Worm (Caenorhabditis elegans) whole organism, L2 larva: ENCODE results near the gene F44F4.9.

ENCODE experiments used
- R02D3.7 ChIP-seq: fragments of 150-350 bp; optimal IDR thresholded peaks from 2 replicates; lab custom pipeline; 2014; ENCODE audit warnings: missing biosample characterization, missing genetic modification characterization
- ama-1 ChIP-seq: fragments of 150-350 bp; optimal IDR thresholded peaks from 2 replicates; lab custom pipeline; 2018; ENCODE audit warnings: inconsistent platforms
- blmp-1 ChIP-seq: sonication (generic microtip); optimal IDR thresholded peaks from 2 replicates; lab custom pipeline; 2017; ENCODE audit warnings: missing genetic modification characterization, mild to moderate bottlenecking, missing compliant biosample characterization, antibody characterized with exemption, moderate library complexity; ENCODE audit not compliant: insufficient read depth
- ceh-16 ChIP-seq: fragments of 150-350 bp; optimal IDR thresholded peaks from 2 replicates; lab custom pipeline; 2014; ENCODE audit warnings: missing biosample characterization, missing genetic modification characterization
- ceh-82 ChIP-seq: fragments of 150-350 bp; optimal IDR thresholded peaks from 2 replicates; lab custom pipeline; 2014; ENCODE audit warnings: missing biosample characterization, missing genetic modification characterization
- crh-2 ChIP-seq: sonication (generic microtip); optimal IDR thresholded peaks from 2 replicates; lab custom pipeline; 2017; ENCODE audit warnings: missing biosample characterization, missing genetic modification characterization
- dmd-4 ChIP-seq: sonication (generic microtip); optimal IDR thresholded peaks from 2 replicates; lab custom pipeline; 2017; ENCODE audit warnings: missing biosample characterization, missing genetic modification characterization
- egl-27 ChIP-seq: sonication (generic microtip); optimal IDR thresholded peaks from 3 replicates; lab custom pipeline; 2017; ENCODE audit warnings: missing biosample characterization, missing genetic modification reagents, missing genetic modification characterization
- elt-1 ChIP-seq: fragments of 150-350 bp; optimal IDR thresholded peaks from 2 replicates; lab custom pipeline; 2014; ENCODE audit warnings: missing biosample characterization, missing genetic modification characterization
- elt-3 ChIP-seq: sonication (generic microtip); optimal IDR thresholded peaks from 2 replicates; lab custom pipeline; 2017; ENCODE audit warnings: missing biosample characterization, missing genetic modification characterization
- fos-1 ChIP-seq: fragments of 150-350 bp; optimal IDR thresholded peaks from 2 replicates; lab custom pipeline; 2014; ENCODE audit warnings: missing biosample characterization, missing genetic modification characterization
- gmeb-1 ChIP-seq: fragments of 150-350 bp; optimal IDR thresholded peaks from 2 replicates; lab custom pipeline; 2014; ENCODE audit warnings: missing biosample characterization, missing genetic modification characterization
- lin-39 ChIP-seq: fragments of 150-350 bp; optimal IDR thresholded peaks from 2 replicates; lab custom pipeline; 2014; ENCODE audit warnings: missing biosample characterization, missing genetic modification reagents, missing genetic modification characterization
- lsy-2 ChIP-seq, 2 experiments: fragments of 150-350 bp in 1 of 2; sonication (generic microtip) in 1 of 2; optimal IDR thresholded peaks; 2 replicates each; lab custom pipeline; 2014 to 2017; ENCODE audit warnings: missing biosample characterization in 2 of 2, missing genetic modification characterization in 2 of 2
- mdl-1 ChIP-seq, 2 experiments: fragments of 150-350 bp in 1 of 2; sonication (generic microtip) in 1 of 2; optimal IDR thresholded peaks; 2 replicates each; lab custom pipeline; 2017; ENCODE audit warnings: missing biosample characterization in 2 of 2, missing genetic modification characterization in 2 of 2
- nhr-10 ChIP-seq: sonication (generic microtip); optimal IDR thresholded peaks from 2 replicates; lab custom pipeline; 2017; ENCODE audit warnings: missing biosample characterization, missing genetic modification characterization
- nhr-11 ChIP-seq: fragments of 150-350 bp; optimal IDR thresholded peaks from 2 replicates; lab custom pipeline; 2014; ENCODE audit warnings: missing biosample characterization, missing genetic modification characterization
- nhr-12 ChIP-seq: fragments of 150-350 bp; optimal IDR thresholded peaks from 2 replicates; lab custom pipeline; 2014; ENCODE audit warnings: missing biosample characterization, missing genetic modification characterization
- nhr-129 ChIP-seq: fragments of 150-350 bp; optimal IDR thresholded peaks from 2 replicates; lab custom pipeline; 2014; ENCODE audit warnings: missing biosample characterization, missing genetic modification characterization
- nhr-21 ChIP-seq: fragments of 150-350 bp; optimal IDR thresholded peaks from 2 replicates; lab custom pipeline; 2014; ENCODE audit warnings: missing biosample characterization, missing genetic modification characterization
- nhr-6 ChIP-seq: fragments of 150-350 bp; optimal IDR thresholded peaks from 2 replicates; lab custom pipeline; 2014; ENCODE audit warnings: missing biosample characterization, missing genetic modification characterization
- peb-1 ChIP-seq: fragments of 150-350 bp; optimal IDR thresholded peaks from 2 replicates; lab custom pipeline; 2014; ENCODE audit warnings: missing biosample characterization, missing genetic modification characterization
- sem-4 ChIP-seq: fragments of 150-350 bp; optimal IDR thresholded peaks from 2 replicates; lab custom pipeline; 2014; ENCODE audit warnings: missing biosample characterization, missing genetic modification reagents, missing genetic modification characterization
- skn-1 ChIP-seq: sonication (generic microtip); optimal IDR thresholded peaks from 2 replicates; lab custom pipeline; 2017; ENCODE audit warnings: missing biosample characterization, missing genetic modification characterization
- sma-3 ChIP-seq: sonication (generic microtip); optimal IDR thresholded peaks from 2 replicates; lab custom pipeline; 2016; ENCODE audit warnings: missing genetic modification reagents, missing genetic modification characterization, missing compliant biosample characterization
- sma-9 ChIP-seq, 2 experiments: fragments of 150-350 bp in 1 of 2; sonication (generic microtip) in 1 of 2; optimal IDR thresholded peaks; 2 replicates each; lab custom pipeline; 2014 to 2016; ENCODE audit warnings: missing genetic modification characterization in 2 of 2, mild to moderate bottlenecking in 1 of 2, missing biosample characterization in 1 of 2, missing compliant biosample characterization in 1 of 2, missing genetic modification reagents in 1 of 2, moderate library complexity in 1 of 2
- unc-39 ChIP-seq: fragments of 150-350 bp; optimal IDR thresholded peaks from 2 replicates; lab custom pipeline; 2014; ENCODE audit warnings: missing biosample characterization, missing genetic modification characterization
- unc-55 ChIP-seq: fragments of 150-350 bp; sonication (generic microtip); optimal IDR thresholded peaks from 3 replicates; lab custom pipeline; 2014; ENCODE audit warnings: missing biosample characterization, missing genetic modification reagents, missing genetic modification characterization
- unc-62 ChIP-seq: fragments of 150-350 bp; optimal IDR thresholded peaks from 2 replicates; lab custom pipeline; 2014; ENCODE audit warnings: missing biosample characterization, missing genetic modification reagents, missing genetic modification characterization
- zag-1 ChIP-seq: fragments of 150-350 bp; optimal IDR thresholded peaks from 2 replicates; lab custom pipeline; 2014; ENCODE audit warnings: missing biosample characterization, missing genetic modification characterization
- ztf-11 ChIP-seq: sonication (generic microtip); optimal IDR thresholded peaks from 2 replicates; lab custom pipeline; 2017; ENCODE audit warnings: missing biosample characterization, missing genetic modification characterization

The F44F4.9 gene

DNA sequence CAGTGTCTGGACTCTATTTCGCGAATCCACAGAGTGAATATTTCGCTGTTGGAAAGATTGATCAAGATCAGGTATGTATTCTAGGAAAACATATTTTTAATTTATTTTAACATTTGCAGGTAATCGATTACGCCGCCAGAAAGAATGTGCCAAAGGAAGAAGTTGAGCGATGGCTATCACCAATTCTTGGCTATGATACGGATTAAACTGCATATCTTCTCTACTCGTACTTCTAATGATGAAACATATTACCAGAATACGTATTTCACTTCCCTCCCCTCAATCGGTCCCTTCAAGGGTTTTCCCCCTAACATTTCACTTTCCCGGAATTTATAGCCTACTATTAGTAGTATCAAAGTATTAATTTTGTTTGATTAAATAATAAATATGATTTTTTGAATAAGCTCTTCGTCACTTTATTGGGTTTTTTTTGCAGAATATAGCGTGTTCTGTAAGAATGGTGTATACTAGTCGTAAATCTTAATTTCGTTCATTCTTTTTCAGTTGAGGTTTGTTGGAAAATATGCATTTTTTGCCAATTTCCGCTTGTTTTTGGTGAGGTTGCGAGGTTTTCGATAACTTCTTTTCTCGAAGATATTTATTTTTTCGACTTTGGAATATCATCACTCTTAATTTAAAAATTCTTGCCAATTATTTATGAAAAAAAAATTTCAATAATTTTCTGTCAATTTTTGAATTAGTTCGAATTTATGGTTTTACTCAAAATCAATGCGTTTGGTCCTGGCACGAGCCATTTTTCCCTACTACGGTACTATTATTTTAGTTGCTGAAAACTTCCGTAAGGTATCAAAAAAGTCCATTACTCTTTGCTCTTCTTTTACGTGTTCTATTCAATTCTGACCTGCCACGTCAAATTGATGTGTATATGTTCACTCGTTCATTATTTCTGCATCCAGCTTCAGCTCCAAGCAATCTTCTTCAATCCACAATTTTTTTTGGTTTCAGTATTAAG, 15.3 kb upstream of the F44F4.9 start:
- TF ChIP-seq nhr-21 (tag; lab: Kevin White, UChicago) (no peak), nhr-129 (tag; lab: Kevin White, UChicago) (no peak), dmd-4 (tag; lab: Kevin White, UChicago) (no peak), zag-1 (no peak), ama-1 (lab: Kevin White, UChicago) (no peak), egl-27 (tag; lab: Kevin White, UChicago) (no peak)

DNA sequence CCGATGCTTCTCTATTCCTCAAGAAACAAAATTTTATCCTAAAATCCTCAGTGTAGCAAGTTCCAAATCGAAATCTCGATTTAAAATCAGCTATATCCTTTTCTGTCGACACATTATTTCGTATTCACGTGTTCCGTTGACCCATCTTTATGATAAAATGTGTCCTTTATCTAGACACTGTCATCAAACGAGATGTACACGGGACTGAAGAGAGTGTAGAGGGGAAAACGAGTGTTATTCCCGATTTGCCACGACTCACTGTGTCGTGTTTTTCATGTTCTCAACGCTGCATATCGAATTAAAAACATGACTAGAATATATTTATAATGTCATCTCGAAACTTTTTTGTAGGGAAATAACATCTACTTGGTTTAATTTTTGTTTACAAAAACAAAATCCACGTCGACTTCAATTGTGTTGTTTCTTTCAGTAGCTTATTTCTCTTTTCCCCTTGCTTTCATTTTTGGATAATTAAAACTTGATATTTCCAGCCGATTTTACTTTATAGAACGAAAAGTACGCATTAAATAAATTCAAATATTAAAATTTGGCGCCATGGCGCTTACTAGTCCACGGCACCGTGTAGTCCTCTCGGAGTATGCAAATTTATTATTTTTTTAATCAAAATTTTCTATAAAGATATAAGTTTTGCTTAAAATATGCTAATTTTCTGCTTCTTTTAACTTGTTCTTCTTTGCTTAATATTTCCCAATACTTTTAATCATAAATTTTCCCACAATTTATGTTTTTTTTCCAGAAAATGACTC, 10.4 kb upstream of the F44F4.9 start, which contains the start of gene metr-1:
metr-1 (plus strand) TSS at position 758 of the 767 bp plus-strand sequence.
- TF ChIP-seq peb-1 (tag; lab: Kevin White, UChicago) (no peak), unc-39 (no peak), nhr-6 (tag; lab: Kevin White, UChicago) (no peak), R02D3.7 (no peak), gmeb-1 (peak; percentile 63), sma-9 (GFP tag; optimal IDR thresholded peaks at IDR 0.05; lab: Kevin White, UChicago) (peak; percentile 15), sma-9 (tag; optimal IDR thresholded peaks at IDR 0.05; lab: Kevin White, UChicago) (no peak), elt-3 (tag; lab: Kevin White, UChicago) (no peak), lsy-2 (tag; optimal IDR thresholded peaks at IDR 0.05; lab: Kevin White, UChicago) (peak in 1 of 2 experiments; percentile 49), nhr-10 (tag; lab: Kevin White, UChicago) (no peak), nhr-129 (tag; lab: Kevin White, UChicago) (no peak), dmd-4 (tag; lab: Kevin White, UChicago) (no peak), fos-1 (tag; lab: Kevin White, UChicago) (peak; percentile 68), crh-2 (tag; lab: Kevin White, UChicago) (peak; percentile 2), nhr-21 (tag; lab: Kevin White, UChicago) (peak; percentile 60), ama-1 (lab: Kevin White, UChicago) (peak; percentile 46)

DNA sequence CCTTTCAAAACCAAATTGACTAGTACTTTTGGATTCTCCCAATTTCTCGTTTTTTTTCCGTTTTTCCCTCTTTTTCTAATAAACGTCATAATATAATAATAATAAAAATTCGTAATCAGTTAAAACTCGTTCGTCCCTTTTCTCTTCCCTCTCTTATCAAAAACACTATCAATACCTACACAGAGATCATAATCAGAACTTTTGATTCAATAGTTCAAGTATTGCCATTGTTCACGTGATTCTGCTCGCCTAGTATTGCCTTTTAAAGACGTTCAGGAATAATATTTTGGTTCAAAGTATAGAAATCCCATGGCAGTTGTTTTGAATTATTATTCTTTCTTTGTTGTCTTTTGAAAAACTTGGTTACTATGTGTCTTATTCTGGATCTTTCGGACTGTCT, 9.0 kb upstream of the F44F4.9 start:
- TF ChIP-seq blmp-1 (tag; lab: Kevin White, UChicago): no peak
- peak in 1 of 2 experiments; percentile 36 for TF ChIP-seq lsy-2 (tag; optimal IDR thresholded peaks at IDR 0.05; lab: Kevin White, UChicago)
- peak; percentile 59 for TF ChIP-seq sma-3 (GFP tag; lab: Kevin White, UChicago)
- TF ChIP-seq sma-9 (GFP tag; optimal IDR thresholded peaks at IDR 0.05; lab: Kevin White, UChicago): peak; percentile 82
- no peak for TF ChIP-seq sma-9 (tag; optimal IDR thresholded peaks at IDR 0.05; lab: Kevin White, UChicago)
- peak; percentile 17 for TF ChIP-seq nhr-21 (tag; lab: Kevin White, UChicago)
- TF ChIP-seq gmeb-1: peak; percentile 38
- peak; percentile 63 for TF ChIP-seq crh-2 (tag; lab: Kevin White, UChicago)
- TF ChIP-seq fos-1 (tag; lab: Kevin White, UChicago): peak; percentile 96
- no peak for TF ChIP-seq sem-4 (tag; lab: Kevin White, UChicago)
- TF ChIP-seq unc-62 (GFP tag; lab: Kevin White, UChicago): no peak
- TF ChIP-seq, all 48 proteins: peak for 7

DNA sequence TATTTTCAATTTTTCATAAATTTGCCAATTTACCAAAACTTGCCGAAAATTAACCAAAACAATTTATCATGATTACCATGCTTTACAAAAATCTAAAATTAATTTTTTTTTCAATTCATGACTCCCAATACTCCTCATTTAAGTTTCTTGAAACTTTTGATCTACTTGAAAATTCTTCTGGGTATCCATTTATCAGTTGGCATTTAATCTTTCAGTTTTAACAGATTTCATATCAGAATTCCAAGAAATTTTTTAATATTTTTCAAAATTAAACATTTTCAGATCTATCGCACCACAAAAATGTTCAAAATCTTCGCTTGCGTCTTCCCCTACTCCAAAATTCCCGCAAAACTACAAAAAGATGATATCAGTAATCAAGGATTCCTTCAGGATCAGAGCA, 8.3 kb upstream of the F44F4.9 start, which contains the start of gene Y19D2B.2:
Y19D2B.2 (plus strand) TSS at position 301 of the 400 bp plus-strand sequence.
- TF ChIP-seq nhr-11: no peak
- no peak for TF ChIP-seq nhr-21 (tag; lab: Kevin White, UChicago)
- no peak for TF ChIP-seq elt-1 (tag; lab: Kevin White, UChicago)
- no peak for TF ChIP-seq blmp-1 (tag; lab: Kevin White, UChicago)
- no peak for TF ChIP-seq unc-55 (GFP tag; lab: Kevin White, UChicago)
- no peak for TF ChIP-seq crh-2 (tag; lab: Kevin White, UChicago)
- no peak for TF ChIP-seq fos-1 (tag; lab: Kevin White, UChicago)
- no peak for TF ChIP-seq ztf-11
- TF ChIP-seq unc-39: no peak
- no peak for TF ChIP-seq ceh-82 (tag; lab: Kevin White, UChicago)
- no peak for TF ChIP-seq sma-3 (GFP tag; lab: Kevin White, UChicago)
- TF ChIP-seq mdl-1 (tag; optimal IDR thresholded peaks at IDR 0.05; lab: Kevin White, UChicago): no peak
- no peak for TF ChIP-seq ceh-16 (tag; lab: Kevin White, UChicago)
- TF ChIP-seq lin-39 (tag; lab: Kevin White, UChicago): no peak
- TF ChIP-seq R02D3.7: no peak
- no peak for TF ChIP-seq unc-62 (GFP tag; lab: Kevin White, UChicago)
- TF ChIP-seq gmeb-1: no peak
- no peak for TF ChIP-seq nhr-12 (tag; lab: Kevin White, UChicago)
- no peak for TF ChIP-seq sem-4 (tag; lab: Kevin White, UChicago)
- TF ChIP-seq skn-1 (tag; lab: Kevin White, UChicago): no peak
- TF ChIP-seq, all 48 proteins: peak for 0
